Worm (Caenorhabditis elegans): ENCODE results near the gene met-2.

Gene met-2

ce11 chrIII:8411976-8412375 lies 36.9 kb downstream of the met-2 start:
- TF ChIP-seq hlh-4 (tag; optimal IDR thresholded peaks at IDR 0.05) (no peak), pag-3 (tag; optimal IDR thresholded peaks at IDR 0.05; ENCODE audit: borderline replicate concordance, insufficient read depth) (no peak), nhr-11 (tag; optimal IDR thresholded peaks at IDR 0.05) (no peak), ces-1 (GFP tag; optimal IDR thresholded peaks at IDR 0.05) (no peak), ceh-82 (tag; optimal IDR thresholded peaks at IDR 0.05) (peak; percentile 25 to 63 (median 34)), snu-23 (GFP tag; optimal IDR thresholded peaks at IDR 0.05) (peak; percentile 69), lsy-2 (tag; optimal IDR thresholded peaks at IDR 0.05) (peak; percentile 84 to 93), ama-1 (optimal IDR thresholded peaks at IDR 0.05) (no peak), unc-30 (tag; optimal IDR thresholded peaks at IDR 0.05) (no peak), nhr-20 (tag; optimal IDR thresholded peaks at IDR 0.05) (peak; percentile 55), nhr-47 (tag; optimal IDR thresholded peaks at IDR 0.05) (peak; percentile 52), tlp-1 (tag; optimal IDR thresholded peaks at IDR 0.05) (no peak), ztf-4 (tag; optimal IDR thresholded peaks at IDR 0.05) (peak; percentile 15), nhr-76 (tag; optimal IDR thresholded peaks at IDR 0.05) (no peak), grh-1 (GFP tag; IDR thresholded peaks at IDR 0.05) (no peak), hlh-17 (GFP tag; optimal IDR thresholded peaks at IDR 0.05; ENCODE audit: borderline replicate concordance) (no peak), alr-1 (tag; optimal IDR thresholded peaks at IDR 0.05; ENCODE audit: borderline replicate concordance) (no peak), ztf-11 (tag; optimal IDR thresholded peaks at IDR 0.05) (no peak), zag-1 (tag; optimal IDR thresholded peaks at IDR 0.05) (no peak), fkh-8 (tag; optimal IDR thresholded peaks at IDR 0.05) (peak; percentile 80), efl-1 (optimal IDR thresholded peaks at IDR 0.05) (peak; percentile 58 to 77), efl-1 (GFP tag; optimal IDR thresholded peaks at IDR 0.05 in 1 of 2) (peak; percentile 57 to 77), blmp-1 (tag; optimal IDR thresholded peaks at IDR 0.05) (peak; percentile 85), mdl-1 (tag; optimal IDR thresholded peaks at IDR 0.05) (peak in 1 of 2 experiments; percentile 29), Y116A8C.19 (tag; optimal IDR thresholded peaks at IDR 0.05; ENCODE audit: borderline replicate concordance) (no peak), nhr-77 (tag; optimal IDR thresholded peaks at IDR 0.05) (peak; percentile 35), lin-35 (GFP tag; optimal IDR thresholded peaks at IDR 0.05) (peak; percentile 67 to 77), mab-9 (GFP tag; IDR thresholded peaks at IDR 0.05) (no peak), ceh-8 (GFP tag; optimal IDR thresholded peaks at IDR 0.05) (no peak), aly-2 (tag; optimal IDR thresholded peaks at IDR 0.05) (no peak), elt-2 (tag; optimal IDR thresholded peaks at IDR 0.05) (peak; percentile 24), tbx-2 (tag; optimal IDR thresholded peaks at IDR 0.05) (peak; percentile 38), elt-3 (tag; optimal IDR thresholded peaks at IDR 0.05) (no peak), mef-2 (tag; optimal IDR thresholded peaks at IDR 0.05) (no peak), unc-130 (tag; optimal IDR thresholded peaks at IDR 0.05) (no peak), lin-14 (GFP tag; optimal IDR thresholded peaks at IDR 0.05) (peak; percentile 97), lir-3 (tag; optimal IDR thresholded peaks at IDR 0.05; ENCODE audit: poor library complexity) (no peak), ceh-90 (tag; optimal IDR thresholded peaks at IDR 0.05) (no peak), ceh-63 (GFP tag; optimal IDR thresholded peaks at IDR 0.05) (no peak), dsc-1 (tag; optimal IDR thresholded peaks at IDR 0.05) (no peak), isw-1 (GFP tag; IDR thresholded peaks at IDR 0.05) (peak; percentile 43), dpl-1 (GFP tag; optimal IDR thresholded peaks at IDR 0.05) (peak; percentile 57 to 79 (median 58)), xbp-1 (tag; optimal IDR thresholded peaks at IDR 0.05) (peak; percentile 44), nhr-19 (GFP tag; conservative IDR thresholded peaks at IDR 0.05) (peak; percentile 35), lin-13 (GFP tag; optimal IDR thresholded peaks at IDR 0.05) (peak; percentile 50), fkh-10 (GFP tag; optimal IDR thresholded peaks at IDR 0.05) (peak; percentile 54), irx-1 (tag; optimal IDR thresholded peaks at IDR 0.05) (no peak), lin-39 (tag; optimal IDR thresholded peaks at IDR 0.05) (no peak), mep-1 (tag; optimal IDR thresholded peaks at IDR 0.05) (peak; percentile 97), jun-1 (tag; optimal IDR thresholded peaks at IDR 0.05) (peak; percentile 57), zip-4 (GFP tag; optimal IDR thresholded peaks at IDR 0.05) (peak; percentile 7), C04F5.9 (tag; optimal IDR thresholded peaks at IDR 0.05) (no peak), nhr-90 (tag; optimal IDR thresholded peaks at IDR 0.05; ENCODE audit: poor library complexity) (peak; percentile 22)

Measured in whole organism, L1 larva.